Worm (Caenorhabditis elegans) whole organism, L3 larva: Measurements from ENCODE around the gene hmp-1.

Experiments used
- egl-27 ChIP-seq: sonication (generic microtip); optimal IDR thresholded peaks from 4 replicates; lab custom pipeline; 2017; ENCODE audit warnings: missing biosample characterization, missing genetic modification reagents, missing genetic modification characterization
- mdl-1 ChIP-seq: fragments of 150-350 bp; optimal IDR thresholded peaks from 2 replicates; lab custom pipeline; 2014; ENCODE audit warnings: missing biosample characterization, missing genetic modification characterization

- TF ChIP-seq egl-27 (tag; lab: Kevin White, UChicago) (no peak), mdl-1 (tag; lab: Kevin White, UChicago) (no peak)
Measured at ce11 chrV:11858299-11858698, 12.6 kb downstream of the hmp-1 start.
